Worm (Caenorhabditis elegans) whole organism, midembryonic: ENCODE measurements around the gene C15C8.8.

Experiments
- T22C8.4 ChIP-seq: fragments of 200-800 bp; sonication (Bioruptor generic); IDR thresholded peaks from 2 replicates; pipeline ENCODE4 v1.3.6; 2022; ENCODE audit warnings: missing genetic modification characterization, missing compliant biosample characterization
- cog-1 ChIP-seq: sonication (generic microtip); optimal IDR thresholded peaks from 2 replicates; lab custom pipeline; 2016; ENCODE audit warnings: missing genetic modification characterization, missing compliant biosample characterization
- flt-1 ChIP-seq: fragments of 200-800 bp; sonication (Bioruptor generic); IDR thresholded peaks from 2 replicates; pipeline ENCODE4 v1.3.6; 2022; ENCODE audit warnings: missing genetic modification characterization, missing compliant biosample characterization
- klf-2 ChIP-seq: fragments of 200-800 bp; sonication (Bioruptor generic); conservative IDR thresholded peaks from 2 replicates; pipeline ENCODE4 v1.3.6; 2022; ENCODE audit warnings: missing genetic modification reagents, missing genetic modification characterization, missing compliant biosample characterization
- med-1 ChIP-seq: sonication (generic microtip); optimal IDR thresholded peaks from 2 replicates; lab custom pipeline; 2017; ENCODE audit warnings: missing genetic modification characterization, mild to moderate bottlenecking, missing compliant biosample characterization, antibody characterized with exemption, missing genetic modification reagents; ENCODE audit not compliant: insufficient read depth
- ref-1 ChIP-seq: fragments of 200-800 bp; sonication (Bioruptor generic); conservative IDR thresholded peaks from 2 replicates; pipeline ENCODE4 v1.3.6; 2022; ENCODE audit warnings: missing genetic modification reagents, missing genetic modification characterization, missing compliant biosample characterization
- tab-1 ChIP-seq: fragments of 200-800 bp; sonication (Bioruptor generic); IDR thresholded peaks from 2 replicates; pipeline ENCODE4 v1.3.6; 2022; ENCODE audit warnings: missing genetic modification characterization, missing compliant biosample characterization
- ztf-23 ChIP-seq: fragments of 200-800 bp; sonication (Bioruptor generic); IDR thresholded peaks from 2 replicates; pipeline ENCODE4 v1.3.6; 2022; ENCODE audit warnings: missing genetic modification reagents, missing genetic modification characterization, missing compliant biosample characterization
- ztf-29 ChIP-seq: fragments of 200-800 bp; sonication (Bioruptor generic); IDR thresholded peaks from 2 replicates; pipeline ENCODE4 v1.3.6; 2022; ENCODE audit warnings: missing genetic modification reagents, missing genetic modification characterization, missing compliant biosample characterization

C15C8.8 gene

ce11 chrV:12736166-12736753 is 16.0 kb downstream of the C15C8.8 start, which contains the start of gene cky-1:
cky-1 (plus strand) TSS chrV:12736703.
- TF ChIP-seq ztf-23 (GFP tag; lab: Robert Waterston, UW) (no peak), tab-1 (GFP tag; lab: Robert Waterston, UW) (no peak), cog-1 (tag; lab: Kevin White, UChicago) (no peak), ztf-29 (GFP tag; lab: Robert Waterston, UW) (no peak), ref-1 (GFP tag; lab: Robert Waterston, UW) (no peak), flt-1 (no peak), T22C8.4 (no peak), klf-2 (GFP tag; lab: Robert Waterston, UW) (no peak), med-1 (GFP tag; lab: Kevin White, UChicago) (no peak)

ce11 chrV:12733465-12734248 is 18.6 kb downstream of the C15C8.8 start, which contains the start of the genes dhs-21 and xbx-9:
dhs-21 (minus strand) TSS chrV:12733645.
xbx-9 (plus strand) TSS chrV:12734198.
- no peak for TF ChIP-seq ref-1 (GFP tag; lab: Robert Waterston, UW)
- no peak for TF ChIP-seq ztf-23 (GFP tag; lab: Robert Waterston, UW)
- no peak for TF ChIP-seq med-1 (GFP tag; lab: Kevin White, UChicago)
- no peak for TF ChIP-seq T22C8.4
- no peak for TF ChIP-seq ztf-29 (GFP tag; lab: Robert Waterston, UW)
- TF ChIP-seq flt-1: no peak
- TF ChIP-seq klf-2 (GFP tag; lab: Robert Waterston, UW): no peak
- TF ChIP-seq cog-1 (tag; lab: Kevin White, UChicago): no peak
- TF ChIP-seq tab-1 (GFP tag; lab: Robert Waterston, UW): no peak

ce11 chrV:12732734-12733133 is 19.6 kb downstream of the C15C8.8 start:
- TF ChIP-seq ztf-29 (GFP tag; lab: Robert Waterston, UW) (no peak), ref-1 (GFP tag; lab: Robert Waterston, UW) (no peak), klf-2 (GFP tag; lab: Robert Waterston, UW) (no peak), cog-1 (tag; lab: Kevin White, UChicago) (no peak), tab-1 (GFP tag; lab: Robert Waterston, UW) (no peak), ztf-23 (GFP tag; lab: Robert Waterston, UW) (no peak), med-1 (GFP tag; lab: Kevin White, UChicago) (no peak), T22C8.4 (no peak), flt-1 (no peak)

DNA sequence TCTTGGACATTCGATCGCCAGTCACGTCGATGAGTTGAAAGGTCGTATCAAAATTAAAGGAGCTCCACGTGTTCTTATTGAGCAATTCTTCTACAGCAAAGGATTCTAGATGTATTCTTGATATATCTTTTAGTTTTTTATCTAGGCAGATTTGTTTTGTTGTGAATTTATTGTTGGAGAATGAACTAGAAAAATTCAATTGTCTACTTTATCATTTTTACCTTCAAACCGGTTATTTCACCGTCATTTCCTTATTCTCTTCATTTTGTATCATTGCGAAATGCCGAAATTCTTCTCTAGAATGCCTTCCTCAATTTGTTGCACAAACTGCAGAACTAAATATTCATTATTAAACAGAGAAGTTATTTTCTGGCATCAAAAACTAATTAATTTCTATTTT is 23.1 kb downstream of the C15C8.8 start, which contains the start of gene R11D1.10:
TSS of gene R11D1.10 (plus strand) at position 301 of the 400 bp plus-strand sequence.
- no peak for TF ChIP-seq ztf-23 (GFP tag; lab: Robert Waterston, UW)
- TF ChIP-seq T22C8.4: no peak
- no peak for TF ChIP-seq flt-1
- TF ChIP-seq med-1 (GFP tag; lab: Kevin White, UChicago): no peak
- no peak for TF ChIP-seq ref-1 (GFP tag; lab: Robert Waterston, UW)
- no peak for TF ChIP-seq tab-1 (GFP tag; lab: Robert Waterston, UW)
- no peak for TF ChIP-seq klf-2 (GFP tag; lab: Robert Waterston, UW)
- TF ChIP-seq cog-1 (tag; lab: Kevin White, UChicago): no peak
- TF ChIP-seq ztf-29 (GFP tag; lab: Robert Waterston, UW): no peak

ce11 chrV:12728062-12728665 is 24.1 kb downstream of the C15C8.8 start, which contains the start of the genes rpl-28 and mrpl-49:
rpl-28 (minus strand) TSS chrV:12728112.
mrpl-49 (plus strand) TSS chrV:12728631.
- TF ChIP-seq cog-1 (tag; lab: Kevin White, UChicago) (peak; percentile 60), flt-1 (no peak), ztf-23 (GFP tag; lab: Robert Waterston, UW) (peak; percentile 67)

DNA sequence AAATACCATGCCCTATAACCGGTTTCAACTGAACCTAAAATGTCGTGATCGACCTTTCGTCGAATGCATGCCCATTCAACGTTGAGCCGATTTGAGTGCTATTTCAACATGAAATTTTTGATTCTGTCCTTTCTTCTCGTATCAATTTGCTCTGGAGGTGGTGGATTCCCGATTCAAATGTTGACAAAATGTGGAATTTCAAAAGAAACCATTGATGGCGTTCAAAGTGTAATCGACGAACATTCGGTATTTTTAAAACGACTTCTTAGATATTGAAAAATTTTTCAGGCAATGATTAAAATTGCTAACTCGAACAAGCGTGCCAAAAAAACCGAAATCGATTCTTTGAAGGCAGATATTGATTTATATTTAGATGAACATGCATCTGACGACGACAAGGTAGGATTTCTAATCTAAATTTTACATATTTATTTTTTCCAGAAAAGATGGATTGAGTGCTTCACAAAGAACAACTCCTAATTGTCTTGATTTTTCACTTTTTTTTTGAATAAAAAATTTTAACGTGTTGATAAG is 25.1 kb downstream of the C15C8.8 start, which contains the start of gene R11D1.13:
TSS of gene R11D1.13 (plus strand) at position 51 of the 534 bp plus-strand sequence.
- TF ChIP-seq ref-1 (GFP tag; lab: Robert Waterston, UW) (no peak), tab-1 (GFP tag; lab: Robert Waterston, UW) (no peak), ztf-23 (GFP tag; lab: Robert Waterston, UW) (no peak), T22C8.4 (no peak), ztf-29 (GFP tag; lab: Robert Waterston, UW) (no peak), cog-1 (tag; lab: Kevin White, UChicago) (no peak), flt-1 (no peak), klf-2 (GFP tag; lab: Robert Waterston, UW) (no peak), med-1 (GFP tag; lab: Kevin White, UChicago) (no peak)

DNA sequence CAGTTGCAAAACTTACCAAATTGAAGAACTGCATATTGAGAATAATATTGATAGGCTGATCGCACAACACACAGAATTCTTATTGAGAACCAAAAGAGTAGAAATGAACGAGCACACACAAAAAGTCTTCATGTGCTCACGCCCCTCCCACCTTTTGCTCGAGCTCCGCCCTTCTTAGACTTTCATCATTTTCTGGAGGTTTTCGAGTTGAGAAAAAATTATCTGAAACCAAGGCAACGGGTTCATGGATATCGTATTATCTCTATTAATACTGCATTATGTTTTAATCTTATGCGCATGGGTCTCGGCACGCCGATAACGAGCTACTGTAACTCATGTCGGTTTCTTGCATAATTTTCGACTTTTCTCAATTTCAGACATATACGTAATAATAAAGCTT is 26.4 kb downstream of the C15C8.8 start, which contains the start of gene R11D1.12:
TSS of gene R11D1.12 (minus strand) at position 101 of the 400 bp plus-strand sequence.
- TF ChIP-seq med-1 (GFP tag; lab: Kevin White, UChicago): no peak
- TF ChIP-seq T22C8.4: no peak
- no peak for TF ChIP-seq cog-1 (tag; lab: Kevin White, UChicago)
- no peak for TF ChIP-seq ztf-29 (GFP tag; lab: Robert Waterston, UW)
- no peak for TF ChIP-seq ztf-23 (GFP tag; lab: Robert Waterston, UW)
- no peak for TF ChIP-seq klf-2 (GFP tag; lab: Robert Waterston, UW)
- TF ChIP-seq ref-1 (GFP tag; lab: Robert Waterston, UW): no peak
- TF ChIP-seq flt-1: no peak
- TF ChIP-seq tab-1 (GFP tag; lab: Robert Waterston, UW): no peak

DNA sequence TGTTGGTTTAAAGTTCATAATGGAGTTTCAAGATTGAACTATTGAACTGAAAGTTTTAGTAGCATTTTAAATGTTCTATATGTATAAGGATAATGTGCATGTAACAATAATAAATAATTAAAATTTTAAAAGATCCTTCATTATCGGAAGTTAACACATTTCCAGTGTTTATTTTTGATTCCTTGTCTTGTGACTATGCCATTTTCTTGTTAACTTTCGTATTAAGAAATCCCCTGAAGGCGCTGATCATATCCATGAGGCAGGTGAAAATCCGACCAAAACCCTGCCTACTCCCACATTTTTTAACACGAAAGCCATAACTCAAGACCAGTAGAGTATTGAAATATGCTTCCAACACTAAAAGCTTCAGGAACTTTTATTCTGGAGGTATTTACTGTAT is 32.6 kb downstream of the C15C8.8 start, which contains the start of gene R11D1.7:
TSS of gene R11D1.7 (plus strand) at position 301 of the 400 bp plus-strand sequence.
- TF ChIP-seq klf-2 (GFP tag; lab: Robert Waterston, UW) (no peak), cog-1 (tag; lab: Kevin White, UChicago) (no peak), ref-1 (GFP tag; lab: Robert Waterston, UW) (no peak), tab-1 (GFP tag; lab: Robert Waterston, UW) (no peak), ztf-23 (GFP tag; lab: Robert Waterston, UW) (no peak), ztf-29 (GFP tag; lab: Robert Waterston, UW) (no peak), flt-1 (no peak), med-1 (GFP tag; lab: Kevin White, UChicago) (no peak), T22C8.4 (no peak)
